Worm (Caenorhabditis elegans): ENCODE data around the gene slc-17.1.

- TF ChIP-seq snpc-4 (GFP tag; optimal IDR thresholded peaks at IDR 0.05) (peak; percentile 24), snpc-4 (tag; optimal IDR thresholded peaks at IDR 0.05) (peak in 3 of 4 experiments; percentile 23 to 49 (median 49)), nhr-90 (tag; optimal IDR thresholded peaks at IDR 0.05) (peak; percentile 50), lin-40 (tag; optimal IDR thresholded peaks at IDR 0.05) (peak; percentile 93), ccch-3 (GFP tag; optimal IDR thresholded peaks at IDR 0.05) (no peak)
These were observed 15.2 kb upstream of the slc-17.1 start for ce11 chrX:17479694-17480574.

Measured in whole organism, young adult.